Worm (Caenorhabditis elegans) whole organism, L2 larva: ENCODE measurements around the gene sna-3.

Source experiments
- C34F6.9 ChIP-seq: fragments of 150-350 bp; optimal IDR thresholded peaks from 2 replicates; lab custom pipeline; 2014; ENCODE audit warnings: missing biosample characterization, missing genetic modification characterization
- F13H6.1 ChIP-seq: sonication (generic microtip); optimal IDR thresholded peaks from 2 replicates; lab custom pipeline; 2016; ENCODE audit warnings: missing genetic modification characterization, missing compliant biosample characterization
- R02D3.7 ChIP-seq: fragments of 150-350 bp; optimal IDR thresholded peaks from 2 replicates; lab custom pipeline; 2014; ENCODE audit warnings: missing biosample characterization, missing genetic modification characterization
- Y55F3AM.14 ChIP-seq: fragments of 200-800 bp; sonication (Bioruptor generic); optimal IDR thresholded peaks from 2 replicates; lab custom pipeline; 2018; ENCODE audit warnings: mild to moderate bottlenecking, missing genetic modification characterization, missing compliant biosample characterization
- ZK546.5 ChIP-seq: sonication (generic microtip); optimal IDR thresholded peaks from 2 replicates; lab custom pipeline; 2017; ENCODE audit warnings: missing biosample characterization, missing genetic modification characterization
- alr-1 ChIP-seq: fragments of 150-350 bp; optimal IDR thresholded peaks from 2 replicates; lab custom pipeline; 2014; ENCODE audit warnings: missing biosample characterization, missing genetic modification characterization
- aly-2 ChIP-seq: fragments of 150-350 bp; optimal IDR thresholded peaks from 2 replicates; lab custom pipeline; 2014; ENCODE audit warnings: missing biosample characterization, missing genetic modification characterization
- ama-1 ChIP-seq: fragments of 150-350 bp; optimal IDR thresholded peaks from 2 replicates; lab custom pipeline; 2018; ENCODE audit warnings: inconsistent platforms
- blmp-1 ChIP-seq: sonication (generic microtip); optimal IDR thresholded peaks from 2 replicates; lab custom pipeline; 2017; ENCODE audit warnings: missing genetic modification characterization, mild to moderate bottlenecking, missing compliant biosample characterization, antibody characterized with exemption, moderate library complexity; ENCODE audit not compliant: insufficient read depth
- ceh-16 ChIP-seq: fragments of 150-350 bp; optimal IDR thresholded peaks from 2 replicates; lab custom pipeline; 2014; ENCODE audit warnings: missing biosample characterization, missing genetic modification characterization
- ceh-82 ChIP-seq: fragments of 150-350 bp; optimal IDR thresholded peaks from 2 replicates; lab custom pipeline; 2014; ENCODE audit warnings: missing biosample characterization, missing genetic modification characterization
- crh-2 ChIP-seq: sonication (generic microtip); optimal IDR thresholded peaks from 2 replicates; lab custom pipeline; 2017; ENCODE audit warnings: missing biosample characterization, missing genetic modification characterization
- dmd-4 ChIP-seq: sonication (generic microtip); optimal IDR thresholded peaks from 2 replicates; lab custom pipeline; 2017; ENCODE audit warnings: missing biosample characterization, missing genetic modification characterization
- egl-27 ChIP-seq: sonication (generic microtip); optimal IDR thresholded peaks from 3 replicates; lab custom pipeline; 2017; ENCODE audit warnings: missing biosample characterization, missing genetic modification reagents, missing genetic modification characterization
- elt-1 ChIP-seq: fragments of 150-350 bp; optimal IDR thresholded peaks from 2 replicates; lab custom pipeline; 2014; ENCODE audit warnings: missing biosample characterization, missing genetic modification characterization
- elt-3 ChIP-seq: sonication (generic microtip); optimal IDR thresholded peaks from 2 replicates; lab custom pipeline; 2017; ENCODE audit warnings: missing biosample characterization, missing genetic modification characterization
- fos-1 ChIP-seq: fragments of 150-350 bp; optimal IDR thresholded peaks from 2 replicates; lab custom pipeline; 2014; ENCODE audit warnings: missing biosample characterization, missing genetic modification characterization
- gmeb-1 ChIP-seq: fragments of 150-350 bp; optimal IDR thresholded peaks from 2 replicates; lab custom pipeline; 2014; ENCODE audit warnings: missing biosample characterization, missing genetic modification characterization
- lin-11 ChIP-seq: fragments of 150-350 bp; sonication (generic microtip); optimal IDR thresholded peaks from 2 replicates; lab custom pipeline; 2014; ENCODE audit warnings: missing biosample characterization, missing genetic modification characterization, inconsistent platforms, mixed read lengths
- lin-13 ChIP-seq: fragments of 150-350 bp; optimal IDR thresholded peaks from 2 replicates; lab custom pipeline; 2014; ENCODE audit warnings: missing biosample characterization, missing genetic modification reagents, missing genetic modification characterization
- lin-39 ChIP-seq: fragments of 150-350 bp; optimal IDR thresholded peaks from 2 replicates; lab custom pipeline; 2014; ENCODE audit warnings: missing biosample characterization, missing genetic modification reagents, missing genetic modification characterization
- lsy-2 ChIP-seq, 2 experiments: fragments of 150-350 bp in 1 of 2; sonication (generic microtip) in 1 of 2; optimal IDR thresholded peaks; 2 replicates each; lab custom pipeline; 2014 to 2017; ENCODE audit warnings: missing biosample characterization in 2 of 2, missing genetic modification characterization in 2 of 2
- mab-5 ChIP-seq: fragments of 150-350 bp; optimal IDR thresholded peaks from 2 replicates; lab custom pipeline; 2014; ENCODE audit warnings: missing biosample characterization, missing genetic modification characterization
- mbf-1 ChIP-seq: sonication (generic microtip); optimal IDR thresholded peaks from 2 replicates; lab custom pipeline; 2017; ENCODE audit warnings: missing biosample characterization, missing genetic modification characterization
- nhr-10 ChIP-seq: sonication (generic microtip); optimal IDR thresholded peaks from 2 replicates; lab custom pipeline; 2017; ENCODE audit warnings: missing biosample characterization, missing genetic modification characterization
- nhr-11 ChIP-seq: fragments of 150-350 bp; optimal IDR thresholded peaks from 2 replicates; lab custom pipeline; 2014; ENCODE audit warnings: missing biosample characterization, missing genetic modification characterization
- nhr-12 ChIP-seq: fragments of 150-350 bp; optimal IDR thresholded peaks from 2 replicates; lab custom pipeline; 2014; ENCODE audit warnings: missing biosample characterization, missing genetic modification characterization
- nhr-21 ChIP-seq: fragments of 150-350 bp; optimal IDR thresholded peaks from 2 replicates; lab custom pipeline; 2014; ENCODE audit warnings: missing biosample characterization, missing genetic modification characterization
- nhr-23 ChIP-seq: fragments of 150-350 bp; optimal IDR thresholded peaks from 2 replicates; lab custom pipeline; 2014; ENCODE audit warnings: missing biosample characterization, missing genetic modification reagents, missing genetic modification characterization
- nhr-237 ChIP-seq: fragments of 150-350 bp; optimal IDR thresholded peaks from 2 replicates; lab custom pipeline; 2014; ENCODE audit warnings: missing biosample characterization, missing genetic modification characterization
- nhr-25 ChIP-seq: fragments of 150-350 bp; sonication (generic microtip); optimal IDR thresholded peaks from 3 replicates; lab custom pipeline; 2014; ENCODE audit warnings: missing biosample characterization, missing genetic modification characterization
- nhr-6 ChIP-seq: fragments of 150-350 bp; optimal IDR thresholded peaks from 2 replicates; lab custom pipeline; 2014; ENCODE audit warnings: missing biosample characterization, missing genetic modification characterization
- nhr-77 ChIP-seq: fragments of 150-350 bp; optimal IDR thresholded peaks from 2 replicates; lab custom pipeline; 2014; ENCODE audit warnings: missing biosample characterization, missing genetic modification characterization
- peb-1 ChIP-seq: fragments of 150-350 bp; optimal IDR thresholded peaks from 2 replicates; lab custom pipeline; 2014; ENCODE audit warnings: missing biosample characterization, missing genetic modification characterization
- sem-4 ChIP-seq: fragments of 150-350 bp; optimal IDR thresholded peaks from 2 replicates; lab custom pipeline; 2014; ENCODE audit warnings: missing biosample characterization, missing genetic modification reagents, missing genetic modification characterization
- skn-1 ChIP-seq: sonication (generic microtip); optimal IDR thresholded peaks from 2 replicates; lab custom pipeline; 2017; ENCODE audit warnings: missing biosample characterization, missing genetic modification characterization
- sma-3 ChIP-seq: sonication (generic microtip); optimal IDR thresholded peaks from 2 replicates; lab custom pipeline; 2016; ENCODE audit warnings: missing genetic modification reagents, missing genetic modification characterization, missing compliant biosample characterization
- sma-9 ChIP-seq, 2 experiments: fragments of 150-350 bp in 1 of 2; sonication (generic microtip) in 1 of 2; optimal IDR thresholded peaks; 2 replicates each; lab custom pipeline; 2014 to 2016; ENCODE audit warnings: missing genetic modification characterization in 2 of 2, mild to moderate bottlenecking in 1 of 2, missing biosample characterization in 1 of 2, missing compliant biosample characterization in 1 of 2, missing genetic modification reagents in 1 of 2, moderate library complexity in 1 of 2
- snpc-4 ChIP-seq: fragments of 150-350 bp; optimal IDR thresholded peaks from 2 replicates; lab custom pipeline; 2014; ENCODE audit warnings: missing biosample characterization, missing genetic modification characterization
- unc-39 ChIP-seq: fragments of 150-350 bp; optimal IDR thresholded peaks from 2 replicates; lab custom pipeline; 2014; ENCODE audit warnings: missing biosample characterization, missing genetic modification characterization
- unc-55 ChIP-seq: fragments of 150-350 bp; sonication (generic microtip); optimal IDR thresholded peaks from 3 replicates; lab custom pipeline; 2014; ENCODE audit warnings: missing biosample characterization, missing genetic modification reagents, missing genetic modification characterization
- unc-62 ChIP-seq: fragments of 150-350 bp; optimal IDR thresholded peaks from 2 replicates; lab custom pipeline; 2014; ENCODE audit warnings: missing biosample characterization, missing genetic modification reagents, missing genetic modification characterization
- zag-1 ChIP-seq: fragments of 150-350 bp; optimal IDR thresholded peaks from 2 replicates; lab custom pipeline; 2014; ENCODE audit warnings: missing biosample characterization, missing genetic modification characterization
- ztf-1 ChIP-seq: fragments of 200-800 bp; sonication (Bioruptor generic); conservative IDR thresholded peaks from 2 replicates; pipeline ENCODE4 v1.3.6; 2022; ENCODE audit warnings: missing genetic modification characterization, missing compliant biosample characterization
- ztf-11 ChIP-seq: sonication (generic microtip); optimal IDR thresholded peaks from 2 replicates; lab custom pipeline; 2017; ENCODE audit warnings: missing biosample characterization, missing genetic modification characterization
- ztf-4 ChIP-seq: fragments of 150-350 bp; optimal IDR thresholded peaks from 2 replicates; lab custom pipeline; 2014; ENCODE audit warnings: missing biosample characterization, missing genetic modification characterization

The sna-3 gene

DNA sequence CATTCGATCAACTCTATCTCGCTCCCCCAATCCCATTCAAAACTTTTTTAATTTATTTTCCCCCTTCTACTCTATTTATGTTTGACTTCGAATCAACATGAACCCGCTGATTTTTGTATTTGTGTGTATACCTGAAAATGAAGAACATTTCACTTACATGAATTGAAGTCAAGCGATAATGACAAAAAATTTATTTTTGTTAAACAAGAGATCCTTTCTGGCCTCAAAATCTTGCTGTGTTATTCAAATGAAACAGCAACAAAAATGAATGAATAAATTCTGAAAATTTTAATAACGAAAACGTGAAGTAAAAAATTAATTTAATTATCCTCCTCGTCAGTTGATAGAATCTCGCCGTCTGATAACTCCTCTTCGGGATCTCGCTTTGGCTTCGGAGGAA is 3.6 kb downstream of the sna-3 start:
- TF ChIP-seq blmp-1 (no peak), peb-1 (no peak), nhr-23 (tag; lab: Kevin White, UChicago) (no peak), mab-5 (no peak), unc-62 (GFP tag; lab: Kevin White, UChicago) (no peak), aly-2 (tag; lab: Kevin White, UChicago) (no peak), ztf-11 (no peak), nhr-6 (tag; lab: Kevin White, UChicago) (no peak), lsy-2 (tag; optimal IDR thresholded peaks at IDR 0.05; lab: Kevin White, UChicago) (no peak), nhr-11 (no peak), ztf-4 (no peak), zag-1 (tag; lab: Kevin White, UChicago) (no peak), lin-39 (no peak), nhr-12 (tag; lab: Kevin White, UChicago) (no peak), snpc-4 (tag; lab: Kevin White, UChicago) (no peak)

DNA sequence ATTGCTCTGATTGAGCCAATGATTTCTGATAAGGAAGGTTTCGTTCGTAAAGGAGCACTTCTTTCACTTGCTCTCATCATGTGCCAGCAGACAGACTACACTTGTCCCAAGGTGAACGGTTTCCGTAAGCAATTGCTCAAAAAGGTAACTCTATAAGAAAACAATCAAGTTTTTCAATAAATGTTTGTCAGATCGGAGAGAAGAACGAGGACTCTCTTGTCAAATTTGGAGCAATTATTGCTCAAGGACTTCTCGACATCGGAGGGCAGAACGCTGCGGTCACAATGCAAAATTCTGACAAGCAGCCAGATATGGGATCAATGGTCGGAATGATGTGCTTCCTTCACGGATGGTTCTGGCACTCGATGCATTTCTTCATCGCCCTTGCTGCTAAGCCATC is 4.7 kb downstream of the sna-3 start:
- no peak for TF ChIP-seq unc-39 (tag; lab: Kevin White, UChicago)
- TF ChIP-seq mbf-1 (tag; lab: Kevin White, UChicago) = no peak
- no peak for TF ChIP-seq ceh-16 (tag; lab: Kevin White, UChicago)
- no peak for TF ChIP-seq lsy-2 (tag; optimal IDR thresholded peaks at IDR 0.05; lab: Kevin White, UChicago)
- TF ChIP-seq aly-2 (tag; lab: Kevin White, UChicago) = no peak
- TF ChIP-seq unc-62 (GFP tag; lab: Kevin White, UChicago) = no peak
- no peak for TF ChIP-seq nhr-21
- TF ChIP-seq unc-55 (GFP tag; lab: Kevin White, UChicago) = no peak
- TF ChIP-seq nhr-237 (tag; lab: Kevin White, UChicago) = no peak
- TF ChIP-seq C34F6.9 = no peak
- no peak for TF ChIP-seq snpc-4 (tag; lab: Kevin White, UChicago)
- no peak for TF ChIP-seq egl-27 (tag; lab: Kevin White, UChicago)
- TF ChIP-seq ztf-11 = no peak
- TF ChIP-seq lin-13 (GFP tag; lab: Kevin White, UChicago) = no peak
- no peak for TF ChIP-seq sem-4 (tag; lab: Kevin White, UChicago)

DNA sequence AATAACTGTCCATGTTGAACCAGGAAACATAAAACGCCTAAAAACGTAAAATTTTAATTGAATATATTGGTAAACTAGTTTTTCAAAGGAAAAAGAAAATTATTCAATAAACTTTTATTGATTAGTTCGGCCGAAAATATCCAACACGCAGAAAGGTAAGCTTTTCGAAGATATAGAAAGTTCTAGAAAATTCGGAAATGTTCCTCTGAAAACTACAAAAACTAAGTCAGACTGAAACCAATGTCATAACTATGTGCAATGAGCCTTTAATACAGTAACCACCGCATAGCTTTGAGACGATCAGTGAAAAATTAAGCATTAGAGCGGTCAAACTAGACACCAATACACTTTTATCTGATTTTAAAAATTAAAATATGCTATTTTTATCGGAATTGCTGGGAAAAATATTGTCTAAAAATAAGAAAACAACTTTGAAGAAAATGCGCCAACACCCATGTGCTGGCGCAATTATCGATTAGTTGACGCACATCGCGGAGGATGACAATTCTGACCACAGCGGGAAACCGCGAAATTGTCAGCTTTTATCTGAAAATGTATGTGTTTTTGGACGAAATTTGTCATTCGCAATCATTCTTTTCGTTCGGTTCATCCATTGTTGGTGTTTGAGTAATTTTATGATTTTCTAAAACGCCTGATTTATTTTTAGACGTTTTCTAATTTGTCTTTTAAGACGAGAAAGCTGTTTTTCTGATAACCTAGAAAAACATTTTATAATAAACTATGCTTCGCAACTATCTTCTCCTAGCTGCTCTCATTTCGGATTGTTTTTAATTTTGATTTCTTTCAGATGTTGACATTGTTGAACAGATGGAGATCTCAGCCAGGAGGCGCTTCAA is 7.4 kb downstream of the sna-3 start, which contains the start of the genes C23G10.7 and rpn-2:
TSS of gene C23G10.7 (minus strand) at position 37 of the 857 bp plus-strand sequence.
TSS of gene rpn-2 (plus strand) at position 807 of the 857 bp plus-strand sequence.
- TF ChIP-seq F13H6.1 (tag; lab: Kevin White, UChicago) (peak; percentile 49), nhr-6 (tag; lab: Kevin White, UChicago) (no peak), fos-1 (tag; lab: Kevin White, UChicago) (peak; percentile 39), Y55F3AM.14 (no peak), zag-1 (tag; lab: Kevin White, UChicago) (no peak), mab-5 (peak; percentile 3), C34F6.9 (peak; percentile 87), ceh-82 (tag; lab: Kevin White, UChicago) (no peak), lin-39 (no peak), sem-4 (tag; lab: Kevin White, UChicago) (no peak), nhr-25 (tag; lab: Kevin White, UChicago) (peak; percentile 61), mbf-1 (tag; lab: Kevin White, UChicago) (no peak), nhr-21 (peak; percentile 20), unc-39 (tag; lab: Kevin White, UChicago) (no peak), nhr-23 (tag; lab: Kevin White, UChicago) (no peak), nhr-77 (tag; lab: Kevin White, UChicago) (no peak), sma-3 (GFP tag; lab: Kevin White, UChicago) (peak; percentile 44), aly-2 (tag; lab: Kevin White, UChicago) (no peak), crh-2 (tag; lab: Kevin White, UChicago) (peak; percentile 46), nhr-10 (tag; lab: Kevin White, UChicago) (no peak), lin-13 (GFP tag; lab: Kevin White, UChicago) (peak; percentile 45), peb-1 (no peak), ama-1 (peak; percentile 27), ZK546.5 (tag; lab: Kevin White, UChicago) (no peak), elt-3 (tag; lab: Kevin White, UChicago) (no peak), alr-1 (no peak), lin-11 (tag; lab: Kevin White, UChicago) (peak; percentile 50), ztf-1 (GFP tag; lab: Robert Waterston, UW) (no peak), nhr-11 (no peak), ztf-11 (no peak), dmd-4 (no peak), ztf-4 (no peak), lsy-2 (tag; optimal IDR thresholded peaks at IDR 0.05; lab: Kevin White, UChicago) (peak; percentile 76 to 88), R02D3.7 (tag; lab: Kevin White, UChicago) (no peak), nhr-237 (tag; lab: Kevin White, UChicago) (no peak), elt-1 (tag; lab: Kevin White, UChicago) (no peak), skn-1 (peak; percentile 95), gmeb-1 (tag; lab: Kevin White, UChicago) (peak; percentile 73), sma-9 (GFP tag; optimal IDR thresholded peaks at IDR 0.05; lab: Kevin White, UChicago) (peak; percentile 71), sma-9 (tag; optimal IDR thresholded peaks at IDR 0.05; lab: Kevin White, UChicago) (no peak), ceh-16 (tag; lab: Kevin White, UChicago) (no peak)
